Fruit fly (Drosophila melanogaster): Measurements from ENCODE around the gene tadr.

tadr gene

dm6 chr2L:21051873-21052736 is 23.1 kb upstream of the tadr start, which contains the start of gene CG42238 (continued):
- TF ChIP-seq CG7745 (tag; optimal IDR thresholded peaks at IDR 0.05) (no peak), CG6272 (GFP tag; IDR thresholded peaks at IDR 0.05) (no peak), CG13894 (tag; optimal IDR thresholded peaks at IDR 0.05) (peak; percentile 34), Gug (GFP tag; IDR thresholded peaks at IDR 0.05) (0 out of 4 replicates have a peak, but pooled peaks have one; percentile 13), CG18011 (GFP tag; optimal IDR thresholded peaks at IDR 0.05) (peak; percentile 96), CG17361 (GFP tag; IDR thresholded peaks at IDR 0.05) (peak; percentile 54; the same call in 2 of the 3 replicates), HmgD (GFP tag; optimal IDR thresholded peaks at IDR 0.05) (peak; percentile 81), fd102C (GFP tag; optimal IDR thresholded peaks at IDR 0.05) (no peak), sc (optimal IDR thresholded peaks at IDR 0.05) (no peak), sc (GFP tag; optimal IDR thresholded peaks at IDR 0.05) (no peak), nom (GFP tag; optimal IDR thresholded peaks at IDR 0.05) (peak; percentile 0), CTCF (GFP tag; optimal IDR thresholded peaks at IDR 0.05) (no peak), Pdp1 (GFP tag; optimal IDR thresholded peaks at IDR 0.05) (peak; percentile 3 to 10), CG17328 (GFP tag; IDR thresholded peaks at IDR 0.05) (0 out of 2 replicates have a peak, but pooled peaks have one; percentile 21), nerfin-2 (GFP tag; IDR thresholded peaks at IDR 0.05; ENCODE audit: partially characterized antibody) (peak; percentile 61), gsb-n (tag; optimal IDR thresholded peaks at IDR 0.05) (peak; percentile 15), run (tag; optimal IDR thresholded peaks at IDR 0.05) (no peak), CG18599 (GFP tag; optimal IDR thresholded peaks at IDR 0.05) (peak; percentile 3), tna (GFP tag; IDR thresholded peaks at IDR 0.05; ENCODE audit: partially characterized antibody) (peak; percentile 43; the same call in 1 of the 2 replicates), stwl (tag; optimal IDR thresholded peaks at IDR 0.05) (peak; percentile 80), CoRest (tag; optimal IDR thresholded peaks at IDR 0.05) (peak; percentile 24), slbo (GFP tag; IDR thresholded peaks at IDR 0.05) (0 out of 2 replicates have a peak, but pooled peaks have one; percentile 13), CG31388 (GFP tag; optimal IDR thresholded peaks at IDR 0.05) (no peak), zf30C (GFP tag; optimal IDR thresholded peaks at IDR 0.05) (no peak), onecut (GFP tag; IDR thresholded peaks at IDR 0.05) (0 out of 2 replicates have a peak, but pooled peaks have one; percentile 23), E2f2 (GFP tag; IDR thresholded peaks at IDR 0.05) (peak; percentile 73), al (GFP tag; IDR thresholded peaks at IDR 0.05) (no peak), CG4360 (GFP tag; IDR thresholded peaks at IDR 0.05) (peak; percentile 13; the same call in 1 of the 2 replicates), Ets97D (GFP tag; optimal IDR thresholded peaks at IDR 0.05) (peak; percentile 28), unc-4 (GFP tag; IDR thresholded peaks at IDR 0.05; ENCODE audit: partially characterized antibody) (no peak), CG6254 (GFP tag; optimal IDR thresholded peaks at IDR 0.05) (no peak), CG7987 (GFP tag; optimal IDR thresholded peaks at IDR 0.05) (peak; percentile 28), CG8290 (GFP tag; optimal IDR thresholded peaks at IDR 0.05) (peak; percentile 30), CG8290 (tag; optimal IDR thresholded peaks at IDR 0.05) (peak; percentile 6 to 74), CG13624 (GFP tag; optimal IDR thresholded peaks at IDR 0.05) (peak; percentile 9), CG12659 (GFP tag; optimal IDR thresholded peaks at IDR 0.05) (peak; percentile 46), row (GFP tag; IDR thresholded peaks at IDR 0.05) (peak; percentile 26; the same call in 1 of the 3 replicates), mirr (GFP tag; optimal IDR thresholded peaks at IDR 0.05) (peak; percentile 5), nmo (GFP tag; optimal IDR thresholded peaks at IDR 0.05) (peak; percentile 41), gfzf (GFP tag; optimal IDR thresholded peaks at IDR 0.05) (peak; percentile 88), zfh2 (GFP tag; optimal IDR thresholded peaks at IDR 0.05) (peak; percentile 9), CG32532 (GFP tag; IDR thresholded peaks at IDR 0.05) (peak; percentile 40; the same call in 1 of the 2 replicates), CG32772 (GFP tag; IDR thresholded peaks at IDR 0.05) (peak; percentile 57), Ptx1 (GFP tag; IDR thresholded peaks at IDR 0.05) (0 out of 2 replicates have a peak, but pooled peaks have one; percentile 12), Dbx (GFP tag; IDR thresholded peaks at IDR 0.05) (0 out of 3 replicates have a peak, but pooled peaks have one; percentile 26), Rfx (GFP tag; IDR thresholded peaks at IDR 0.05) (peak; percentile 20; the same call in 1 of the 2 replicates), CG10209 (GFP tag; optimal IDR thresholded peaks at IDR 0.05) (no peak), CG16779 (GFP tag; IDR thresholded peaks at IDR 0.05) (0 out of 2 replicates have a peak, but pooled peaks have one; percentile 38)

Data from whole organism, embryonic.